Fruit fly (Drosophila melanogaster): Measurements from ENCODE around the gene Amt.

The Amt gene

dm6 chr3R:15280619-15281334, 31.8 kb upstream of the Amt start (continued):
- TF ChIP-seq D19A (tag; optimal IDR thresholded peaks at IDR 0.05) (peak; percentile 73), gfzf (GFP tag; optimal IDR thresholded peaks at IDR 0.05) (no peak), dmrt11E (tag; optimal IDR thresholded peaks at IDR 0.05) (peak; percentile 85), CG8281 (tag; optimal IDR thresholded peaks at IDR 0.05) (peak; percentile 40), slbo (GFP tag; IDR thresholded peaks at IDR 0.05) (peak; percentile 51), CG2129 (GFP tag; IDR thresholded peaks at IDR 0.05; ENCODE audit: partially characterized antibody) (no peak), sc (optimal IDR thresholded peaks at IDR 0.05) (no peak), sc (GFP tag; optimal IDR thresholded peaks at IDR 0.05) (peak; percentile 78), Rfx (GFP tag; IDR thresholded peaks at IDR 0.05) (peak; percentile 47; the same call in 1 of the 2 replicates), dpn (GFP tag; optimal IDR thresholded peaks at IDR 0.05) (peak in 1 of 2 experiments; percentile 59), CG12299 (tag; optimal IDR thresholded peaks at IDR 0.05) (peak; percentile 70), Xbp1 (GFP tag; optimal IDR thresholded peaks at IDR 0.05) (peak; percentile 72), scrt (GFP tag; optimal IDR thresholded peaks at IDR 0.05) (peak; percentile 47), Sry-δ (GFP tag; optimal IDR thresholded peaks at IDR 0.05) (no peak), yki (optimal IDR thresholded peaks at IDR 0.05) (peak; percentile 14), gcm2 (GFP tag; optimal IDR thresholded peaks at IDR 0.05) (no peak), CG7839 (tag; optimal IDR thresholded peaks at IDR 0.05) (peak; percentile 82), sim (GFP tag; IDR thresholded peaks at IDR 0.05) (peak; percentile 36; the same call in 1 of the 2 replicates), CG4404 (GFP tag; IDR thresholded peaks at IDR 0.05) (peak; percentile 38; the same call in 1 of the 2 replicates), Med (GFP tag) (peak; percentile 51), toy (GFP tag; IDR thresholded peaks at IDR 0.05) (no peak), CG18262 (tag; optimal IDR thresholded peaks at IDR 0.05) (peak; percentile 92), Fer3 (tag; optimal IDR thresholded peaks at IDR 0.05) (peak; percentile 2), CG5180 (GFP tag; optimal IDR thresholded peaks at IDR 0.05) (peak; percentile 56), Nf-YC (tag; optimal IDR thresholded peaks at IDR 0.05) (peak; percentile 63), CG10209 (GFP tag; optimal IDR thresholded peaks at IDR 0.05) (peak; percentile 80), sr (GFP tag; IDR thresholded peaks at IDR 0.05) (no peak), CG15479 (GFP tag; optimal IDR thresholded peaks at IDR 0.05) (no peak), Hmr (GFP tag; optimal IDR thresholded peaks at IDR 0.05) (peak; percentile 50), CG15269 (tag; optimal IDR thresholded peaks at IDR 0.05) (peak; percentile 69), CG2712 (tag; optimal IDR thresholded peaks at IDR 0.05) (peak; percentile 86), stwl (tag; optimal IDR thresholded peaks at IDR 0.05) (peak; percentile 12), CG30020 (tag; optimal IDR thresholded peaks at IDR 0.05) (peak; percentile 45), twi (tag; optimal IDR thresholded peaks at IDR 0.05) (peak; percentile 69), CG13123 (GFP tag; optimal IDR thresholded peaks at IDR 0.05) (peak; percentile 13), CG10321 (GFP tag; IDR thresholded peaks at IDR 0.05) (0 out of 2 replicates have a peak, but pooled peaks have one; percentile 6), tll (GFP tag; optimal IDR thresholded peaks at IDR 0.05) (peak in 1 of 2 experiments; percentile 13), CG11398 (GFP tag; optimal IDR thresholded peaks at IDR 0.05) (no peak), CG10462 (GFP tag; optimal IDR thresholded peaks at IDR 0.05) (peak; percentile 43), CG10431 (GFP tag; optimal IDR thresholded peaks at IDR 0.05) (peak; percentile 60), wor (GFP tag; IDR thresholded peaks at IDR 0.05) (peak; percentile 28; the same call in 1 of the 2 replicates), Hr3 (GFP tag; optimal IDR thresholded peaks at IDR 0.05) (peak; percentile 83), CG3838 (GFP tag; optimal IDR thresholded peaks at IDR 0.05) (peak; percentile 5), BEAF-32 (GFP tag; optimal IDR thresholded peaks at IDR 0.05) (no peak), CG12155 (GFP tag; optimal IDR thresholded peaks at IDR 0.05) (peak; percentile 47), CG12104 (GFP tag; optimal IDR thresholded peaks at IDR 0.05) (peak; percentile 62), Max (GFP tag; optimal IDR thresholded peaks at IDR 0.05) (peak; percentile 60), PHDP (tag; optimal IDR thresholded peaks at IDR 0.05) (peak; percentile 56), oc (tag; optimal IDR thresholded peaks at IDR 0.05) (peak; percentile 27)

All from whole organism, embryonic.